Worm (Caenorhabditis elegans) whole organism, L4/young adult: ENCODE results near the gene R13A5.10.

ENCODE experiments used
- W03F9.2 ChIP-seq: fragments of 150-350 bp; optimal IDR thresholded peaks from 2 replicates; lab custom pipeline; 2014; ENCODE audit warnings: missing biosample characterization, missing genetic modification characterization
- dao-5 ChIP-seq: sonication (generic microtip); optimal IDR thresholded peaks from 2 replicates; lab custom pipeline; 2016; ENCODE audit warnings: missing genotype, missing genetic modification characterization, moderate library complexity, missing compliant biosample characterization
- him-1 ChIP-seq: sonication (generic microtip); optimal IDR thresholded peaks from 2 replicates; lab custom pipeline; 2016; ENCODE audit warnings: missing genotype, missing genetic modification reagents, missing genetic modification characterization, missing compliant biosample characterization

DNA sequence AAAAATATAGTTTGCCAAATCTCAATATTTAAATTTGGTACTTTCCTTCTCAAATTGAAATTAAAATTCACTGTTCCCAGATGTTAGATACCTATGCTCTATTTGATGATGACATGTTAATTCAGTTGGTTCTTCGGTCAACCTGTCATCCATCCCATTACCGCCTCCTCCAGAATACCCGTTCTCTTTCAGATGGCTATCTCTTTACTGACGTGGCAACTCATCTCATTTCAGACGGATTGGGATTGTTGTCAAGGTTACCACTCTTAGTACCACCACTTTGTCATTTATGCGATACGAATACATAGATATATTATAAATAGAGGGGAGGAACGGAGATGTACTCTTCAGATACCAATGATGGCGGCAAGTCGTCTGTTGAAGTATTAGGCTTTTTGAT, 38.6 kb upstream of the R13A5.10 start:
- TF ChIP-seq dao-5 (tag; lab: Kevin White, UChicago) (no peak), him-1 (tag; lab: Kevin White, UChicago) (no peak), W03F9.2 (no peak)
